Fruit fly (Drosophila melanogaster): ENCODE data around the gene CG6503.

CG6503 gene

DNA sequence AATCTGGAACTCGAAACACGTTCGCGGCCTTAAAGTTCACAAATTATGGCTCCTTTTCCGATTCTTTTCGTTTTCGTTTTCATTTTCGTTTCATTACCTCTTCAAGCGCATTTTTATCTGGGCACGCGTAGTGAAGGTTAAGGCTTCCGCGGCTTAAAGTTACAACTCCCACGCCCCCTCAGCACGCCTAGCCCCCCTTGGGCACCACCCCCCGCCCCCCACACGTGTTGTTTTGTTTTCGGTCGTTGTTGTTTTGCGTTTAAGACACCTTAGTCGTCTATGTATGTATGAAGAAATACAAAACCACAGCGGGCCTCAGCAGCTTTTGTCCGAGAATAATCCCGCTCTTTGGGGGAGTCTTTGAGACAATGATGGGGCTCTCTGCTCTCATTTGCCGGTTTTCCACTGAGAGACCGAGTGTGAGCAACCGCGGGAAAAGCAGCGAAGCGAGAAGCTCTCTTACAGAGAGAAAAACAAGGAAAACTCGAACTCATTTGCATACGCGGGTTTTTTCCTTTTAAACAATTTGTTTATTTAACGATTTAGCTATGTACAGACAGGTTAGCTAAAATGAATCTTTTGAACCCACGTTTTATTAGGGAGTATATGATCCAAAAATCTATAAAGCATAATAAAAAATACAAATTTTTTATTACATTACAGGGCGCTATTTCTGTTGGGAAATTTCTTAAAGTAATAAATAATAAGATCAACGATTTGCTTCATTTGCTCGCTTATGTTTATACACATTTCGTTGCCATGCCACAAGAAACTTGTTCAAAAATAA is 37.5 kb upstream of the CG6503 start (continued):
- TF ChIP-seq CG4820 (GFP tag; optimal IDR thresholded peaks at IDR 0.05), result peak; percentile 15
- peak; percentile 21; the same call in 1 of the 3 replicates for TF ChIP-seq zfh1 (GFP tag; IDR thresholded peaks at IDR 0.05)
- TF ChIP-seq CG3281 (GFP tag; optimal IDR thresholded peaks at IDR 0.05), result peak; percentile 47
- TF ChIP-seq CG9727 (GFP tag; optimal IDR thresholded peaks at IDR 0.05), result peak; percentile 11
- TF ChIP-seq C15 (GFP tag; IDR thresholded peaks at IDR 0.05), result no peak
- peak; percentile 8 for TF ChIP-seq sd (tag; optimal IDR thresholded peaks at IDR 0.05)
- no peak for TF ChIP-seq nom (GFP tag; optimal IDR thresholded peaks at IDR 0.05)
- peak; percentile 72 for TF ChIP-seq abd-A (tag; optimal IDR thresholded peaks at IDR 0.05)
- no peak for TF ChIP-seq CG13775 (GFP tag; optimal IDR thresholded peaks at IDR 0.05)
- no peak for TF ChIP-seq Dfd (GFP tag; optimal IDR thresholded peaks at IDR 0.05)
- TF ChIP-seq CG30020 (tag; optimal IDR thresholded peaks at IDR 0.05), result no peak
- TF ChIP-seq CG3995 (GFP tag; optimal IDR thresholded peaks at IDR 0.05), result no peak
- no peak for TF ChIP-seq HmgD (GFP tag; optimal IDR thresholded peaks at IDR 0.05)
- peak; percentile 75 for TF ChIP-seq cwo (GFP tag; optimal IDR thresholded peaks at IDR 0.05)
- no peak for TF ChIP-seq CG17568 (GFP tag; optimal IDR thresholded peaks at IDR 0.05)
- TF ChIP-seq CG17802 (tag; optimal IDR thresholded peaks at IDR 0.05), result no peak
- TF ChIP-seq ftz-f1 (GFP tag; optimal IDR thresholded peaks at IDR 0.05), result no peak
- TF ChIP-seq HLHmδ (GFP tag; optimal IDR thresholded peaks at IDR 0.05), result no peak
- TF ChIP-seq CG10979 (tag; optimal IDR thresholded peaks at IDR 0.05), result no peak
- no peak for TF ChIP-seq CG3726 (GFP tag; IDR thresholded peaks at IDR 0.05)
- TF ChIP-seq CG12236 (GFP tag; optimal IDR thresholded peaks at IDR 0.05), result no peak
- TF ChIP-seq CG1792 (GFP tag; optimal IDR thresholded peaks at IDR 0.05), result no peak
- TF ChIP-seq Hmr (GFP tag; optimal IDR thresholded peaks at IDR 0.05), result peak; percentile 30
- no peak for TF ChIP-seq pho (GFP tag; optimal IDR thresholded peaks at IDR 0.05)
- no peak for TF ChIP-seq MTF-1 (GFP tag; optimal IDR thresholded peaks at IDR 0.05; ENCODE audit: borderline replicate concordance)
- 0 out of 2 replicates have a peak, but pooled peaks have one; percentile 48 for TF ChIP-seq CG16779 (GFP tag; IDR thresholded peaks at IDR 0.05)
- TF ChIP-seq sob (GFP tag; IDR thresholded peaks at IDR 0.05), result no peak
- TF ChIP-seq Mad (GFP tag; optimal IDR thresholded peaks at IDR 0.05), result no peak
- no peak for TF ChIP-seq lov (optimal IDR thresholded peaks at IDR 0.05)
- no peak for TF ChIP-seq lov (GFP tag; IDR thresholded peaks at IDR 0.05)
- TF ChIP-seq CG12769 (tag; optimal IDR thresholded peaks at IDR 0.05), result no peak
- TF ChIP-seq Taf1 (GFP tag; IDR thresholded peaks at IDR 0.05), result no peak
- no peak for TF ChIP-seq Atf3 (GFP tag; optimal IDR thresholded peaks at IDR 0.05)
- TF ChIP-seq unc-4 (GFP tag; IDR thresholded peaks at IDR 0.05; ENCODE audit: partially characterized antibody), result 0 out of 2 replicates have a peak, but pooled peaks have one; percentile 10
- no peak for TF ChIP-seq dmrt11E (tag; optimal IDR thresholded peaks at IDR 0.05)
- no peak for TF ChIP-seq fd3F (GFP tag; optimal IDR thresholded peaks at IDR 0.05)
- no peak for TF ChIP-seq CG2129 (GFP tag; IDR thresholded peaks at IDR 0.05; ENCODE audit: partially characterized antibody)
- peak; percentile 43 for TF ChIP-seq CG7556 (GFP tag; optimal IDR thresholded peaks at IDR 0.05)
- TF ChIP-seq CG15479 (GFP tag; optimal IDR thresholded peaks at IDR 0.05), result no peak
- no peak for TF ChIP-seq crc (GFP tag; optimal IDR thresholded peaks at IDR 0.05)
- TF ChIP-seq CG10209 (GFP tag; optimal IDR thresholded peaks at IDR 0.05), result no peak
- TF ChIP-seq gcm (GFP tag; optimal IDR thresholded peaks at IDR 0.05), result no peak
- TF ChIP-seq CG9215 (GFP tag; IDR thresholded peaks at IDR 0.05), result no peak
- no peak for TF ChIP-seq MBD-R2 (GFP tag; IDR thresholded peaks at IDR 0.05)
- TF ChIP-seq klu (GFP tag; IDR thresholded peaks at IDR 0.05), result peak; percentile 81
- no peak for TF ChIP-seq Jarid2 (GFP tag; optimal IDR thresholded peaks at IDR 0.05)
- TF ChIP-seq fd102C (GFP tag; optimal IDR thresholded peaks at IDR 0.05), result no peak
- no peak for TF ChIP-seq CG6654 (GFP tag; optimal IDR thresholded peaks at IDR 0.05)
- no peak for TF ChIP-seq CG6272 (GFP tag; IDR thresholded peaks at IDR 0.05)
